Fruit fly (Drosophila melanogaster): Measurements from ENCODE around the gene CG32263.

The CG32263 gene

DNA sequence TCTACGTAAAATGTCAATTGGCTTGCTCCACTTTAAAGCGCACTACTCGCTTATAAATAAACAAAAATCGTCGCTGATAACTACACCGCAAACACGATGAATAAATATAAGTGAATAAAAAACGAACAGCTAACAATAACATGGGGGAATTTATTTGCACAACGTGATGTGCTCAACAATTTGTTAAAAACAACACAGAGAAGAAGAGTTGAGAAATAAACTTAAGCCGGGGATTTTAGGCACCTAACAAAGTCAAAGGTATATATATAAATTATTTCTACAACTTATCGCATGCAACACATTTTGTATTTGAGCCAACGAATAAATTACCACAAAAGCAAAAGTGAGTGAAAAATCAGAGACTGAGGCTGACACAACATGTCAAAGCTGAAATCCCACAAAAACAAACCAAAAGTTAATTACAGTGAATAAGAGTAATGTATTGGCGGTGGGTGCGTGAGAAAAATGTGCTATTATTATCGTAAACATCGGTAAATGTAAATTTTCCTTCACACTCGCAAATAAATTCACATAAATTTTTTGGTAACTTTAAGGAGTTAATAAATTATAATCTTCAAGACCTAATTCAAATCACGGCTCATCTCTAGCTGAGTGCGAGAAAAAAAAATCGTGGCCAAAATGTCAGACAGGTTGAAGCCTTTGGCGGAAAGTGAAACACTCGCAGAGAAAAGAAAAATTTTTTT is 38.5 kb downstream of the CG32263 start (continued):
- no peak for TF ChIP-seq CG31441 (GFP tag; IDR thresholded peaks at IDR 0.05)
- no peak for TF ChIP-seq CG6765 (GFP tag; optimal IDR thresholded peaks at IDR 0.05)
- no peak for TF ChIP-seq CG11398 (GFP tag; optimal IDR thresholded peaks at IDR 0.05)
- TF ChIP-seq lmd (GFP tag; IDR thresholded peaks at IDR 0.05), result peak; percentile 29; the same call in 1 of the 2 replicates
- TF ChIP-seq Trl (optimal IDR thresholded peaks at IDR 0.05), result no peak
- TF ChIP-seq Trl (GFP tag; optimal IDR thresholded peaks at IDR 0.05), result no peak
- no peak for TF ChIP-seq Bgb (GFP tag; IDR thresholded peaks at IDR 0.05; ENCODE audit: partially characterized antibody)
- no peak for TF ChIP-seq NFAT (GFP tag; IDR thresholded peaks at IDR 0.05)
- no peak for TF ChIP-seq CG2202 (tag; optimal IDR thresholded peaks at IDR 0.05)
- TF ChIP-seq zfh2 (GFP tag; optimal IDR thresholded peaks at IDR 0.05), result peak; percentile 34
- no peak for TF ChIP-seq CG6813 (GFP tag; optimal IDR thresholded peaks at IDR 0.05)
- TF ChIP-seq CG17359 (tag; optimal IDR thresholded peaks at IDR 0.05), result no peak
- no peak for TF ChIP-seq caup (GFP tag; optimal IDR thresholded peaks at IDR 0.05; ENCODE audit: severe bottlenecking)
- no peak for TF ChIP-seq Ets65A (GFP tag)
- TF ChIP-seq pnt (GFP tag; optimal IDR thresholded peaks at IDR 0.05), result no peak
- peak in 1 of 2 experiments; percentile 49 for TF ChIP-seq eve (GFP tag; optimal IDR thresholded peaks at IDR 0.05)
- TF ChIP-seq kay (GFP tag; optimal IDR thresholded peaks at IDR 0.05), result no peak
- no peak for TF ChIP-seq Deaf1 (tag; optimal IDR thresholded peaks at IDR 0.05)
- no peak for TF ChIP-seq zen2 (GFP tag; IDR thresholded peaks at IDR 0.05; ENCODE audit: partially characterized antibody)
- TF ChIP-seq Scr (GFP tag; IDR thresholded peaks at IDR 0.05; ENCODE audit: partially characterized antibody), result peak; percentile 50
- peak; percentile 21 for TF ChIP-seq CG1603 (tag; optimal IDR thresholded peaks at IDR 0.05)
- peak; percentile 60; the same call in 2 of the 4 replicates for TF ChIP-seq Dll (GFP tag; IDR thresholded peaks at IDR 0.05; ENCODE audit: partially characterized antibody)
- TF ChIP-seq Dip2 (GFP tag; IDR thresholded peaks at IDR 0.05), result no peak
- 0 out of 4 replicates have a peak, but pooled peaks have one; percentile 54 for TF ChIP-seq chinmo (GFP tag; IDR thresholded peaks at IDR 0.05; ENCODE audit: partially characterized antibody)
- no peak for TF ChIP-seq nerfin-2 (GFP tag; IDR thresholded peaks at IDR 0.05; ENCODE audit: partially characterized antibody)
- no peak for TF ChIP-seq lov (optimal IDR thresholded peaks at IDR 0.05)
- no peak for TF ChIP-seq lov (GFP tag; IDR thresholded peaks at IDR 0.05)
- TF ChIP-seq cato (GFP tag; optimal IDR thresholded peaks at IDR 0.05; ENCODE audit: borderline replicate concordance), result no peak
- TF ChIP-seq CG8089 (GFP tag; optimal IDR thresholded peaks at IDR 0.05), result no peak
- TF ChIP-seq bcd (GFP tag; optimal IDR thresholded peaks at IDR 0.05), result no peak
- TF ChIP-seq CG4707 (GFP tag; optimal IDR thresholded peaks at IDR 0.05), result no peak
- TF ChIP-seq salm (tag; optimal IDR thresholded peaks at IDR 0.05), result no peak
- no peak for TF ChIP-seq CG16815 (GFP tag; optimal IDR thresholded peaks at IDR 0.05)
- TF ChIP-seq dm (GFP tag; optimal IDR thresholded peaks at IDR 0.05), result no peak
- TF ChIP-seq Eip74EF (GFP tag; optimal IDR thresholded peaks at IDR 0.05), result no peak
- no peak for TF ChIP-seq Spps (tag; optimal IDR thresholded peaks at IDR 0.05)
- no peak for TF ChIP-seq CG7372 (GFP tag; IDR thresholded peaks at IDR 0.05)
- TF ChIP-seq vfl (GFP tag; optimal IDR thresholded peaks at IDR 0.05), result no peak
- TF ChIP-seq CG31388 (GFP tag; optimal IDR thresholded peaks at IDR 0.05), result no peak
- TF ChIP-seq luna (GFP tag; optimal IDR thresholded peaks at IDR 0.05), result no peak
- peak; percentile 60; the same call in 1 of the 2 replicates for TF ChIP-seq CG14014 (GFP tag; IDR thresholded peaks at IDR 0.05)
- TF ChIP-seq CG4282 (GFP tag; optimal IDR thresholded peaks at IDR 0.05), result no peak
- no peak for TF ChIP-seq hth (optimal IDR thresholded peaks at IDR 0.05)
- TF ChIP-seq CG17385 (GFP tag; optimal IDR thresholded peaks at IDR 0.05), result peak; percentile 33
- TF ChIP-seq Hr3 (GFP tag; optimal IDR thresholded peaks at IDR 0.05), result no peak
- peak; percentile 69 for TF ChIP-seq CG13287 (GFP tag; IDR thresholded peaks at IDR 0.05; ENCODE audit: partially characterized antibody)
- no peak for TF ChIP-seq CG31224 (GFP tag; IDR thresholded peaks at IDR 0.05)
- TF ChIP-seq CG30020 (tag; optimal IDR thresholded peaks at IDR 0.05), result no peak
- no peak for TF ChIP-seq Neu2 (GFP tag; optimal IDR thresholded peaks at IDR 0.05; ENCODE audit: borderline replicate concordance)
- TF ChIP-seq Hmx (GFP tag; optimal IDR thresholded peaks at IDR 0.05), result no peak

All from whole organism, embryonic.